Fruit fly (Drosophila melanogaster) whole organism: ENCODE data around the gene Hip14.

Source experiments
- pan ChIP-seq: fragments of >200 bp; optimal IDR thresholded peaks from 2 replicates; lab custom pipeline; 2017
- usp ChIP-seq: fragments of >200 bp; optimal IDR thresholded peaks from 2 replicates; lab custom pipeline; 2017; ENCODE audit warnings: missing biosample characterization, missing genetic modification characterization, mixed read lengths

- TF ChIP-seq pan (lab: Kevin White, UChicago) (no peak), usp (no peak)
Observed at dm6 chr3L:16023020-16023648, 35.1 kb downstream of the Hip14 start, which contains the start of gene Notum.
